Worm (Caenorhabditis elegans) whole organism, midembryonic: ENCODE results near the gene F59A7.5.

Source experiments
- T22C8.4 ChIP-seq: fragments of 200-800 bp; sonication (Bioruptor generic); IDR thresholded peaks from 2 replicates; pipeline ENCODE4 v1.3.6; 2022; ENCODE audit warnings: missing genetic modification characterization, missing compliant biosample characterization
- cog-1 ChIP-seq: sonication (generic microtip); optimal IDR thresholded peaks from 2 replicates; lab custom pipeline; 2016; ENCODE audit warnings: missing genetic modification characterization, missing compliant biosample characterization
- flt-1 ChIP-seq: fragments of 200-800 bp; sonication (Bioruptor generic); IDR thresholded peaks from 2 replicates; pipeline ENCODE4 v1.3.6; 2022; ENCODE audit warnings: missing genetic modification characterization, missing compliant biosample characterization
- klf-2 ChIP-seq: fragments of 200-800 bp; sonication (Bioruptor generic); conservative IDR thresholded peaks from 2 replicates; pipeline ENCODE4 v1.3.6; 2022; ENCODE audit warnings: missing genetic modification reagents, missing genetic modification characterization, missing compliant biosample characterization
- med-1 ChIP-seq: sonication (generic microtip); optimal IDR thresholded peaks from 2 replicates; lab custom pipeline; 2017; ENCODE audit warnings: missing genetic modification characterization, mild to moderate bottlenecking, missing compliant biosample characterization, antibody characterized with exemption, missing genetic modification reagents; ENCODE audit not compliant: insufficient read depth
- ref-1 ChIP-seq: fragments of 200-800 bp; sonication (Bioruptor generic); conservative IDR thresholded peaks from 2 replicates; pipeline ENCODE4 v1.3.6; 2022; ENCODE audit warnings: missing genetic modification reagents, missing genetic modification characterization, missing compliant biosample characterization
- tab-1 ChIP-seq: fragments of 200-800 bp; sonication (Bioruptor generic); IDR thresholded peaks from 2 replicates; pipeline ENCODE4 v1.3.6; 2022; ENCODE audit warnings: missing genetic modification characterization, missing compliant biosample characterization
- ztf-23 ChIP-seq: fragments of 200-800 bp; sonication (Bioruptor generic); IDR thresholded peaks from 2 replicates; pipeline ENCODE4 v1.3.6; 2022; ENCODE audit warnings: missing genetic modification reagents, missing genetic modification characterization, missing compliant biosample characterization
- ztf-29 ChIP-seq: fragments of 200-800 bp; sonication (Bioruptor generic); IDR thresholded peaks from 2 replicates; pipeline ENCODE4 v1.3.6; 2022; ENCODE audit warnings: missing genetic modification reagents, missing genetic modification characterization, missing compliant biosample characterization

Gene F59A7.5

DNA sequence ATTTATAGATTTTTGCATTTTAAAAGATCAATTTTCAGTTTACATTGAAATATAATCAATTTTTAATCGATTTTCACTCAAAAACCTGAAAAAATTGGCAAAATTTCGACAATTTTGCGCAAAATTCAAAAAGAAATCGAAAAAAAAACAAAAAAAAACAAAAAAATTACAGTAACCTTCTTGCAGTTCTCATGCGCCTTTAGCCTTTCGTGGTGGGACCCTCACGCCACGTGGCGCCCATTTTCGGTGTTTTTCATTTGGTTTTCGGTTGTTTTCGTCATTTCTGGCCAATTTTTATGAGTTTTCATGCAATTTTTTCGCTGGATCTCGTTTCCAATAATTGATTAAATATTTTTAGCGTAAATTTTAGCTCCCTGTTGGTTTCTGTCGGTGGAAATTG, 44.9 kb downstream of the F59A7.5 start:
- TF ChIP-seq cog-1 (tag; lab: Kevin White, UChicago) (no peak), ztf-29 (no peak)

DNA sequence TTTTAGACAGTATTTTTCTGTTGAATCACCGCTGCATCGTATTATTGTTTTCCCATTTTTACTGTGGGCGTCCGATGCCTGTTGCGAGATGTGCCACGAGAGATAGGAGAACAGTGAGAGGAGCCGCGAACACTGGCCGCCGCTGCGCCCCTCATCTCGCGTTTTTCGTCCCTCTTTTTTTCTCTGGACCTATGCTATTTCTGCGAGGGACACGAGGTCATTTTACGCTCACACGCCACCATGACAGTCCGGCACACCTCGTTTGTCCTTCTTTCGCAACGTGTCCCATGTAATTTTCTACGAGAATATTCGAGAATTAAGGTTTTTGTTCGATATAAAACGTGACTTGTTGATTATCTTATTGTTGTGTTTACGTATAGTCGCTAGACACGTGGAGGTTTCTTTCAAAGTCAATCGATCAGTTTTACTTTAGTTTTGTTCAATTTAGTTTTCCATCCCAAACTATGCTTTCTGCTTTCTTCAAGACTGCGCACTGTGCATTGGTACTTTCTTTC, 45.6 kb downstream of the F59A7.5 start, which contains the start of gene lbp-9:
Gene lbp-9 (plus strand): TSS at position 465 of the 515 bp plus-strand sequence.
- TF ChIP-seq klf-2 (GFP tag; lab: Robert Waterston, UW) (no peak), flt-1 (GFP tag; lab: Robert Waterston, UW) (no peak), tab-1 (GFP tag; lab: Robert Waterston, UW) (no peak), med-1 (GFP tag; lab: Kevin White, UChicago) (no peak), ref-1 (GFP tag; lab: Robert Waterston, UW) (no peak), T22C8.4 (no peak)

DNA sequence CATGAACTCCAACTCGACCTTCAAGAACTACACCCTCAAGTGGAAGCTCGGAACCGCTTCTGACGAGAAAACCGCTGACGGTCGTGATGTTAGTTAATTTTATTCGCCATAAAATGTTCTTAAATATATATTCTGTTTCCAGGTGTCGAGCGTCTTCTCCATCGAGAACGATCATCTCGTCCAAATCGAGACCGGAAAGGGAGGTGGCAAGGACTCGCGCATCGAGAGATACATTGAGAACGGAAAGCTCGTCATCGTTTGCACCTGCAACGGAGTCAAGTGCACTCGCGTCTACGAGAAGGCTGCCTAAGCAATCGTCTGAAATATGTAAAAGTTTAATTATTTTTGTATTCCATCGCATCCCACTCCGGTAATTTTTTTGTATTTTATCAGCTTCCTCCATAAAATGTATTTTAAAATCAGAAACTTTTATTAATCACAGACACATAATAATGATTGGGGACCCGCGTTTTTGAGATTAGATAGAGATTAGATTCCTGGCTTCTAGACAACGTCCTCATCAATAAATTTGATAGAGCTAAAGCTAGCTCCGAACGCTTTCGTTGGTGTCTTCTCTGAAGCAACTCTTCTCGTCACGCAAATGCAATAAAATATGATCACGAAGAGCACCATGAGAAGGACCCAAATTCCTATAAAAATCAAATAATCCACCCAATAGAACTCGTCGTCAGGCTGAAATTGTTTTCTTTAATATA, 46.4 kb downstream of the F59A7.5 start:
- TF ChIP-seq ref-1 (GFP tag; lab: Robert Waterston, UW) (no peak), med-1 (GFP tag; lab: Kevin White, UChicago) (no peak), cog-1 (tag; lab: Kevin White, UChicago) (no peak), ztf-29 (no peak), ztf-23 (GFP tag; lab: Robert Waterston, UW) (no peak), klf-2 (GFP tag; lab: Robert Waterston, UW) (no peak), flt-1 (GFP tag; lab: Robert Waterston, UW) (no peak), T22C8.4 (no peak), tab-1 (GFP tag; lab: Robert Waterston, UW) (no peak)

DNA sequence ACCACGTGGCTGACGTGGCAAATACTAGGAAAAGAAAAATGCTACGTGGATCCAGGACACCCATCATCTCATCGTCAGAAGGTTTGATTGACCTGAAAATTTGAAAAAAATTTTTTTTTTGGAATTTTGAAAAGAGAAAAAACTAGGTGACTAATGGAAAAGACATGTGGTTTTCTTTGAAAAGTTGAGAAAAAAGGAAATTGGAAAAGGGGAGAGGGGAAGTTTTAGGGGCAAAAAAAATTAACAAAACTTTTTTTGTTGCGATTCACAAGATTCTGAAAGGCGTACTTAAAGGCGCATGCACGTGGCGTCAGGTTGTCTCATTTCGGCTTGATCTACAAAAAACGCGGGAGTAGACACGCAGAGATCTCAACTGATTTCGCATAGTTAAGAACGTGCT, 50.3 kb downstream of the F59A7.5 start, which contains the start of gene Y40B10A.9:
Gene Y40B10A.9 (minus strand): TSS at position 101 of the 400 bp plus-strand sequence.
- no peak for TF ChIP-seq ref-1 (GFP tag; lab: Robert Waterston, UW)
- no peak for TF ChIP-seq cog-1 (tag; lab: Kevin White, UChicago)
- TF ChIP-seq ztf-29 = no peak
- no peak for TF ChIP-seq ztf-23 (GFP tag; lab: Robert Waterston, UW)
- TF ChIP-seq flt-1 (GFP tag; lab: Robert Waterston, UW) = no peak
- TF ChIP-seq tab-1 (GFP tag; lab: Robert Waterston, UW) = no peak
- TF ChIP-seq klf-2 (GFP tag; lab: Robert Waterston, UW) = no peak
- no peak for TF ChIP-seq T22C8.4
- TF ChIP-seq med-1 (GFP tag; lab: Kevin White, UChicago) = no peak
